Fruit fly (Drosophila melanogaster) whole organism, prepupa: ENCODE measurements around the gene CG7860.

Source experiments
- CG11294 ChIP-seq: fragments of 200-800 bp; sonication (Bioruptor generic); IDR thresholded peaks from 2 replicates; pipeline ENCODE4 v1.3.6; 2022; ENCODE audit warnings: missing biosample characterization, missing genetic modification characterization
- CG8119 ChIP-seq: fragments of 200-800 bp; sonication (Bioruptor generic); IDR thresholded peaks from 3 replicates; pipeline ENCODE4 v1.3.6; 2022; ENCODE audit warnings: missing biosample characterization, missing genetic modification characterization
- Gug ChIP-seq: fragments of 200-800 bp; sonication (Bioruptor generic); IDR thresholded peaks from 2 replicates; pipeline ENCODE4 v1.3.6; 2022; ENCODE audit warnings: missing biosample characterization, missing genetic modification characterization
- eg ChIP-seq: fragments of 200-800 bp; sonication (Bioruptor generic); IDR thresholded peaks from 3 replicates; pipeline ENCODE4 v1.3.6; 2022; ENCODE audit warnings: missing biosample characterization, missing genetic modification characterization
- salr ChIP-seq, 2 experiments: fragments of 200-800 bp; sonication (Bioruptor generic); optimal IDR thresholded peaks; 3 replicates each; lab custom pipeline; 2016 to 2018; ENCODE audit warnings: missing biosample characterization in 2 of 2, missing genetic modification characterization in 2 of 2, mild to moderate bottlenecking in 1 of 2

DNA sequence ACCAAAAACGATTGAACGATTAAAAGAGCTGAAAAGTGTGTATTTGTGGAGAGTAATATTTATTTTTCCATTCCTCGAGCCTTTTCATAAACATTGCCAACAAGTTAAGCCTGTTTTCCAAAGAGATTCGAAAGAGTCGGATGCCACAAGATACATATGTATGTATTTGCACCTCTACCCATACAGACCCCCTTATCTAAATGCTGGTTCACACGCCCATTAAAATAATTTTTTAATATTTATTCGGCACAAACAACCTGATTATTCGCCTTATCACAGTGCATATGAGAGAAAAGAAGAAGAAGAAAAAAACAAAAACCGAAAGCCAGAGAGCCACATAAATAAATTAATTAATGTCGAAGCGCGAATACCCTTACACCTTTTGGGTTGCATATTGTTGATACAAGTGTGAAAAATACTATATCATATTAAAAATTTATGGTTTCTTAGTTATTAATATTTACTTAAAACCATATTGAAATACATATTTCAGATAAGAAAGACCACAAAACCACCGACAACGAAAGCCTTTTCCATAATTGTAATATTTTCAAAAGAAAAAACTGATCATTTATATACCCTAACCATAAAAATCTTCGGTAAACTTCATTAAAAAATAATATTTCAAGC lies 325 bp upstream of the CG7860 start:
- TF ChIP-seq salr (GFP tag; optimal IDR thresholded peaks at IDR 0.05; lab: Kevin White, UChicago) (no peak), CG8119 (GFP tag; lab: Robert Waterston, UW) (no peak), eg (GFP tag; lab: Robert Waterston, UW) (no peak), CG11294 (GFP tag; lab: Robert Waterston, UW) (no peak), Gug (GFP tag; lab: Robert Waterston, UW) (no peak)
